Fruit fly (Drosophila melanogaster) whole organism, prepupa: Measurements from ENCODE around the gene CG43155.

Experiments
- CG11294 ChIP-seq: fragments of 200-800 bp; sonication (Bioruptor generic); IDR thresholded peaks from 2 replicates; pipeline ENCODE4 v1.3.6; 2022; ENCODE audit warnings: missing biosample characterization, missing genetic modification characterization
- CG1621 ChIP-seq: fragments of 200-800 bp; sonication (Bioruptor generic); optimal IDR thresholded peaks from 3 replicates; lab custom pipeline; 2018; ENCODE audit warnings: missing biosample characterization, mild to moderate bottlenecking, missing genetic modification characterization
- CG32006 ChIP-seq: fragments of 200-800 bp; sonication (Bioruptor generic); optimal IDR thresholded peaks from 3 replicates; lab custom pipeline; 2017; ENCODE audit warnings: missing biosample characterization, mild to moderate bottlenecking, missing genetic modification characterization
- CG6163 ChIP-seq: fragments of 200-800 bp; sonication (Bioruptor generic); IDR thresholded peaks from 3 replicates; pipeline ENCODE4 v1.3.6; 2022; ENCODE audit warnings: missing biosample characterization, missing genetic modification characterization
- CG6276 ChIP-seq: fragments of 200-800 bp; sonication (Bioruptor generic); optimal IDR thresholded peaks from 2 replicates; lab custom pipeline; 2017; ENCODE audit warnings: missing biosample characterization, mild to moderate bottlenecking, missing genetic modification characterization
- CG9139 ChIP-seq: fragments of 200-800 bp; sonication (Bioruptor generic); optimal IDR thresholded peaks from 3 replicates; lab custom pipeline; 2017; ENCODE audit warnings: missing biosample characterization, mild to moderate bottlenecking, missing genetic modification characterization
- Hr4 ChIP-seq: fragments of 200-800 bp; sonication (Bioruptor generic); optimal IDR thresholded peaks from 3 replicates; lab custom pipeline; 2016; ENCODE audit warnings: missing biosample characterization, missing genetic modification characterization
- Sox14 ChIP-seq: fragments of 200-800 bp; sonication (Bioruptor generic); optimal IDR thresholded peaks from 3 replicates; lab custom pipeline; 2016; ENCODE audit warnings: missing biosample characterization, missing genetic modification characterization
- dac ChIP-seq: fragments of 200-800 bp; sonication (Bioruptor generic); optimal IDR thresholded peaks from 2 replicates; lab custom pipeline; 2017; ENCODE audit warnings: missing biosample characterization, mild to moderate bottlenecking, missing genetic modification characterization
- salr ChIP-seq, 2 experiments: fragments of 200-800 bp; sonication (Bioruptor generic); optimal IDR thresholded peaks; 3 replicates each; lab custom pipeline; 2016 to 2018; ENCODE audit warnings: missing biosample characterization in 2 of 2, missing genetic modification characterization in 2 of 2, mild to moderate bottlenecking in 1 of 2
- spab ChIP-seq: fragments of 200-800 bp; sonication (Bioruptor generic); optimal IDR thresholded peaks from 2 replicates; lab custom pipeline; 2017; ENCODE audit warnings: missing biosample characterization, mild to moderate bottlenecking, missing genetic modification characterization, missing genetic modification reagents

dm6 chrX:11483297-11483696 lies 23.7 kb downstream of the CG43155 start, which contains the start of gene Uba5:
- no peak for TF ChIP-seq spab
- no peak for TF ChIP-seq CG1621 (tag; lab: Kevin White, UChicago)
- no peak for TF ChIP-seq salr (GFP tag; optimal IDR thresholded peaks at IDR 0.05; lab: Kevin White, UChicago)
- no peak for TF ChIP-seq CG9139 (GFP tag; lab: Kevin White, UChicago)
- TF ChIP-seq dac (GFP tag; lab: Kevin White, UChicago): no peak
- no peak for TF ChIP-seq Sox14 (GFP tag; lab: Kevin White, UChicago)
- no peak for TF ChIP-seq Hr4 (GFP tag; lab: Kevin White, UChicago)
- TF ChIP-seq CG6163 (GFP tag; lab: Robert Waterston, UW): no peak
- TF ChIP-seq CG6276 (GFP tag; lab: Kevin White, UChicago): no peak
- TF ChIP-seq CG32006 (GFP tag; lab: Kevin White, UChicago): no peak
- TF ChIP-seq CG11294: no peak
